Fruit fly (Drosophila melanogaster) whole organism, embryonic: ENCODE data around the gene mRpL55.

ENCODE experiments used
- Asciz ChIP-seq: fragments of 200-800 bp; sonication (Bioruptor generic); optimal IDR thresholded peaks from 2 replicates; lab custom pipeline; 2017; ENCODE audit warnings: missing biosample characterization, mild to moderate bottlenecking, missing genetic modification characterization, missing genetic modification reagents
- B-H1 ChIP-seq: fragments of 200-800 bp; sonication (Bioruptor generic); IDR thresholded peaks from 3 replicates; pipeline ENCODE4 v1.3.6; 2022; ENCODE audit warnings: missing biosample characterization, missing genetic modification characterization
- Blimp-1 ChIP-seq: fragments of 200-800 bp; sonication (Bioruptor generic); optimal IDR thresholded peaks from 3 replicates; lab custom pipeline; 2018; ENCODE audit warnings: missing biosample characterization, missing genetic modification characterization, mild to moderate bottlenecking, moderate library complexity, missing genetic modification reagents
- CG12071 ChIP-seq: fragments of 200-800 bp; sonication (Bioruptor generic); optimal IDR thresholded peaks from 3 replicates; lab custom pipeline; 2018; ENCODE audit warnings: missing biosample characterization, mild to moderate bottlenecking, missing genetic modification characterization
- CG12769 ChIP-seq: fragments of 200-800 bp; sonication (Bioruptor generic); optimal IDR thresholded peaks from 2 replicates; lab custom pipeline; 2019; ENCODE audit warnings: missing biosample characterization, mild to moderate bottlenecking, missing genetic modification characterization, moderate library complexity
- CG15269 ChIP-seq: fragments of 200-800 bp; sonication (Bioruptor generic); optimal IDR thresholded peaks from 2 replicates; lab custom pipeline; 2018; ENCODE audit warnings: missing biosample characterization, mild to moderate bottlenecking, missing genetic modification characterization, moderate library complexity
- CG17568 ChIP-seq: fragments of 200-800 bp; sonication (Bioruptor generic); optimal IDR thresholded peaks from 2 replicates; lab custom pipeline; 2018; ENCODE audit warnings: missing biosample characterization, mild to moderate bottlenecking, missing genetic modification characterization, moderate library complexity
- CG17802 ChIP-seq: fragments of 200-800 bp; sonication (Bioruptor generic); optimal IDR thresholded peaks from 2 replicates; lab custom pipeline; 2018; ENCODE audit warnings: missing biosample characterization, mild to moderate bottlenecking, missing genetic modification characterization, moderate library complexity
- CG2678 ChIP-seq: fragments of 200-800 bp; sonication (Bioruptor generic); optimal IDR thresholded peaks from 3 replicates; lab custom pipeline; 2019; ENCODE audit warnings: missing biosample characterization, mild to moderate bottlenecking, missing genetic modification characterization, moderate library complexity
- CG31441 ChIP-seq: fragments of 200-800 bp; sonication (Bioruptor generic); IDR thresholded peaks from 2 replicates; pipeline ENCODE4 v1.3.6; 2022; ENCODE audit warnings: missing biosample characterization, missing genetic modification characterization
- CG32772 ChIP-seq: fragments of 200-800 bp; sonication (Bioruptor generic); IDR thresholded peaks from 2 replicates; pipeline ENCODE4 v1.3.6; 2022; ENCODE audit warnings: missing biosample characterization, missing genetic modification characterization
- CG3281 ChIP-seq: fragments of 200-800 bp; sonication (Bioruptor generic); optimal IDR thresholded peaks from 3 replicates; lab custom pipeline; 2017; ENCODE audit warnings: missing biosample characterization, mild to moderate bottlenecking, missing genetic modification characterization
- CG34224 ChIP-seq: fragments of 200-800 bp; sonication (Bioruptor generic); IDR thresholded peaks from 3 replicates; pipeline ENCODE4 v1.3.6; 2022; ENCODE audit warnings: missing biosample characterization, missing genetic modification characterization; ENCODE audit not compliant: partially characterized antibody
- CG6689 ChIP-seq: fragments of 200-800 bp; sonication (Bioruptor generic); IDR thresholded peaks from 2 replicates; pipeline ENCODE4 v1.3.6; 2022; ENCODE audit warnings: missing biosample characterization, missing genetic modification characterization
- CG8290 ChIP-seq, 3 experiments: fragments of 200-800 bp; sonication (Bioruptor generic); optimal IDR thresholded peaks; 2 replicates each; lab custom pipeline; 2016 to 2019; ENCODE audit warnings: missing biosample characterization in 3 of 3, missing genetic modification characterization in 3 of 3, mild to moderate bottlenecking in 2 of 3, moderate library complexity in 1 of 3
- CG9215 ChIP-seq: fragments of 200-800 bp; sonication (Bioruptor generic); IDR thresholded peaks from 2 replicates; pipeline ENCODE4 v1.3.6; 2022; ENCODE audit warnings: missing biosample characterization, missing genetic modification characterization
- Eip74EF ChIP-seq, 2 experiments: fragments of 200-800 bp in 1 of 2; fragments of >200 bp in 1 of 2; sonication (Bioruptor generic) in 1 of 2; optimal IDR thresholded peaks; 2 replicates each; lab custom pipeline; 2017 to 2019; ENCODE audit warnings: missing biosample characterization in 2 of 2, missing genetic modification characterization in 2 of 2, mild to moderate bottlenecking in 1 of 2, moderate library complexity in 1 of 2
- HLH54F ChIP-seq: fragments of 200-800 bp; sonication (Bioruptor generic); optimal IDR thresholded peaks from 3 replicates; lab custom pipeline; 2016; ENCODE audit warnings: missing biosample characterization, missing genetic modification characterization
- Hr78 ChIP-seq, 2 experiments: fragments of 200-800 bp in 1 of 2; fragments of >200 bp in 1 of 2; sonication (Bioruptor generic) in 1 of 2; optimal IDR thresholded peaks; 2 replicates each; lab custom pipeline; 2017 to 2019; ENCODE audit warnings: missing biosample characterization in 2 of 2, missing genetic modification characterization in 2 of 2, mild to moderate bottlenecking in 1 of 2, moderate library complexity in 1 of 2
- Med ChIP-seq: fragments of 200-800 bp; sonication (Bioruptor generic); peaks from one replicate; lab custom pipeline; 2016; ENCODE audit warnings: missing biosample characterization, missing genetic modification characterization, mild to moderate bottlenecking, inconsistent platforms, moderate library complexity
- Pdp1 ChIP-seq, 2 experiments: fragments of 200-800 bp; sonication (Bioruptor generic); optimal IDR thresholded peaks; 3 replicates each; lab custom pipeline; 2016; ENCODE audit warnings: missing biosample characterization in 2 of 2, missing genetic modification characterization in 2 of 2, mild to moderate bottlenecking in 1 of 2, moderate library complexity in 1 of 2
- Sin3A ChIP-seq: fragments of >200 bp; optimal IDR thresholded peaks from 2 replicates; lab custom pipeline; 2018
- Xrp1 ChIP-seq: fragments of 200-800 bp; sonication (Bioruptor generic); IDR thresholded peaks from 2 replicates; pipeline ENCODE4 v1.3.6; 2022; ENCODE audit warnings: missing biosample characterization, missing genetic modification characterization
- abd-A ChIP-seq: fragments of 200-800 bp; sonication (Bioruptor generic); optimal IDR thresholded peaks from 3 replicates; lab custom pipeline; 2019; ENCODE audit warnings: missing biosample characterization, mild to moderate bottlenecking, missing genetic modification characterization, moderate library complexity
- chinmo ChIP-seq: fragments of 200-800 bp; sonication (Bioruptor generic); IDR thresholded peaks from 4 replicates; pipeline ENCODE4 v1.3.6; 2022; ENCODE audit warnings: missing biosample characterization, missing genetic modification characterization; ENCODE audit not compliant: partially characterized antibody
- corto ChIP-seq: fragments of 200-800 bp; sonication (Bioruptor generic); optimal IDR thresholded peaks from 2 replicates; lab custom pipeline; 2016; ENCODE audit warnings: missing biosample characterization, mild to moderate bottlenecking, missing genetic modification characterization, moderate library complexity
- grau ChIP-seq: fragments of 200-800 bp; optimal IDR thresholded peaks from 3 replicates; lab custom pipeline; 2019; ENCODE audit warnings: missing biosample characterization, mild to moderate bottlenecking, missing genetic modification characterization, moderate library complexity
- gro ChIP-seq: fragments of 200-800 bp; sonication (Bioruptor generic); optimal IDR thresholded peaks from 2 replicates; lab custom pipeline; 2016; ENCODE audit warnings: missing biosample characterization, missing genetic modification characterization
- gsb ChIP-seq: fragments of 200-800 bp; sonication (Bioruptor generic); IDR thresholded peaks from 2 replicates; pipeline ENCODE4 v1.3.6; 2022; ENCODE audit warnings: missing biosample characterization, missing genetic modification characterization
- hkb ChIP-seq, 2 experiments: fragments of 200-800 bp in 1 of 2; fragments of >200 bp in 1 of 2; sonication (Bioruptor generic) in 1 of 2; IDR thresholded peaks in 1 of 2; optimal IDR thresholded peaks in 1 of 2; 2 replicates each; pipeline versions ENCODE4 v1.3.6 to Lab custom; 2017 to 2022; ENCODE audit warnings: missing biosample characterization in 1 of 2, missing genetic modification characterization in 1 of 2
- hth ChIP-seq: fragments of >200 bp; optimal IDR thresholded peaks from 2 replicates; lab custom pipeline; 2017; ENCODE audit warnings: inconsistent platforms
- kni ChIP-seq: fragments of 200-800 bp; sonication (Bioruptor generic); optimal IDR thresholded peaks from 3 replicates; lab custom pipeline; 2017; ENCODE audit warnings: mild to moderate bottlenecking, missing biosample characterization, missing genetic modification reagents, missing genetic modification characterization
- lab ChIP-seq: fragments of 200-800 bp; sonication (Bioruptor generic); optimal IDR thresholded peaks from 3 replicates; lab custom pipeline; 2017; ENCODE audit warnings: missing biosample characterization, missing genetic modification characterization, mild to moderate bottlenecking, moderate library complexity, missing genetic modification reagents
- lbe ChIP-seq: fragments of 200-800 bp; sonication (Bioruptor generic); optimal IDR thresholded peaks from 2 replicates; lab custom pipeline; 2016; ENCODE audit warnings: missing biosample characterization, mild to moderate bottlenecking, missing genetic modification characterization
- mirr ChIP-seq: fragments of 200-800 bp; sonication (Bioruptor generic); optimal IDR thresholded peaks from 3 replicates; lab custom pipeline; 2018; ENCODE audit warnings: missing biosample characterization, mild to moderate bottlenecking, missing genetic modification characterization
- nau ChIP-seq: fragments of 200-800 bp; sonication (Bioruptor generic); optimal IDR thresholded peaks from 3 replicates; lab custom pipeline; 2017; ENCODE audit warnings: missing biosample characterization, mild to moderate bottlenecking, missing genetic modification characterization, missing genetic modification reagents
- otp ChIP-seq: fragments of 200-800 bp; sonication (Bioruptor generic); IDR thresholded peaks from 3 replicates; pipeline ENCODE4, ENCODE4 v1.3.6; 2022; ENCODE audit warnings: missing biosample characterization, missing genetic modification characterization
- sd ChIP-seq: fragments of 200-800 bp; sonication (Bioruptor generic); optimal IDR thresholded peaks from 3 replicates; lab custom pipeline; 2018; ENCODE audit warnings: missing biosample characterization, mild to moderate bottlenecking, missing genetic modification characterization, moderate library complexity
- sr ChIP-seq: fragments of 200-800 bp; sonication (Bioruptor generic); IDR thresholded peaks from 3 replicates; pipeline ENCODE4 v1.3.6; 2022; ENCODE audit warnings: missing biosample characterization, missing genetic modification characterization
- sug ChIP-seq: fragments of 200-800 bp; optimal IDR thresholded peaks from 2 replicates; lab custom pipeline; 2019; ENCODE audit warnings: missing biosample characterization, mild to moderate bottlenecking, missing genetic modification characterization, moderate library complexity
- vvl ChIP-seq: fragments of 200-800 bp; sonication (Bioruptor generic); IDR thresholded peaks from 2 replicates; pipeline ENCODE4 v1.3.6; 2022; ENCODE audit warnings: missing biosample characterization, missing genetic modification characterization
- wek ChIP-seq: fragments of 200-800 bp; sonication (Bioruptor generic); optimal IDR thresholded peaks from 3 replicates; lab custom pipeline; 2018; ENCODE audit warnings: missing biosample characterization, mild to moderate bottlenecking, missing genetic modification characterization, moderate library complexity
- zen2 ChIP-seq: fragments of 200-800 bp; sonication (Bioruptor generic); IDR thresholded peaks from 3 replicates; pipeline ENCODE4 v1.3.6; 2022; ENCODE audit warnings: missing biosample characterization, missing genetic modification characterization; ENCODE audit not compliant: partially characterized antibody

The mRpL55 gene

dm6 chr3R:19064037-19064664 is 30.6 kb downstream of the mRpL55 start:
- TF ChIP-seq Blimp-1 (GFP tag; lab: Kevin White, UChicago) (peak; percentile 5), corto (GFP tag; lab: Kevin White, UChicago) (peak; percentile 29), Sin3A (lab: Kevin White, UChicago) (no peak), lbe (GFP tag; lab: Kevin White, UChicago) (peak; percentile 11), gsb (no peak), CG6689 (GFP tag; lab: Robert Waterston, UW) (no peak)
- TF ChIP-seq, all 482 proteins: peak for 3

dm6 chr3R:19062549-19062948 is 32.2 kb downstream of the mRpL55 start:
- TF ChIP-seq grau (tag; lab: Kevin White, UChicago) (peak; percentile 39), CG17802 (tag; lab: Kevin White, UChicago) (no peak)

- TF ChIP-seq CG34224 (GFP tag; lab: Robert Waterston, UW) (no peak), sug (tag; lab: Kevin White, UChicago) (peak; percentile 24), CG31441 (GFP tag; lab: Robert Waterston, UW) (0 out of 2 replicates have a peak, but pooled peaks have one; percentile 9), vvl (GFP tag; lab: Robert Waterston, UW) (peak; percentile 11; the same call in 1 of the 2 replicates), kni (no peak), mirr (peak; percentile 43), CG32772 (GFP tag; lab: Robert Waterston, UW) (no peak), abd-A (tag; lab: Kevin White, UChicago) (peak; percentile 56), hth (no peak), hkb (optimal IDR thresholded peaks at IDR 0.05; lab: Kevin White, UChicago) (no peak), hkb (GFP tag; IDR thresholded peaks at IDR 0.05; lab: Robert Waterston, UW) (0 out of 2 replicates have a peak, but pooled peaks have one; percentile 6), sd (peak; percentile 30), sr (no peak), CG12769 (tag; lab: Kevin White, UChicago) (peak; percentile 32), Xrp1 (GFP tag; lab: Robert Waterston, UW) (peak; percentile 15; the same call in 1 of the 2 replicates), CG15269 (tag; lab: Kevin White, UChicago) (peak; percentile 4), zen2 (no peak), CG9215 (GFP tag; lab: Robert Waterston, UW) (no peak), CG2678 (peak; percentile 22), Hr78 (GFP tag; optimal IDR thresholded peaks at IDR 0.05; lab: Kevin White, UChicago) (peak in 1 of 2 experiments; percentile 57), B-H1 (GFP tag; lab: Robert Waterston, UW) (no peak), Pdp1 (GFP tag; optimal IDR thresholded peaks at IDR 0.05; lab: Kevin White, UChicago) (peak in 1 of 2 experiments; percentile 78), otp (GFP tag; lab: Robert Waterston, UW) (peak; percentile 59; the same call in 1 of the 3 replicates), Asciz (GFP tag; lab: Kevin White, UChicago) (peak; percentile 54), CG3281 (GFP tag; lab: Kevin White, UChicago) (peak; percentile 2), gro (GFP tag; lab: Kevin White, UChicago) (peak; percentile 12), HLH54F (no peak), wek (GFP tag; lab: Kevin White, UChicago) (peak; percentile 22), nau (GFP tag; lab: Kevin White, UChicago) (peak; percentile 17), lab (GFP tag; lab: Kevin White, UChicago) (peak; percentile 17), CG12071 (GFP tag; lab: Kevin White, UChicago) (peak; percentile 11), Med (GFP tag; lab: Kevin White, UChicago) (peak; percentile 20), CG8290 (GFP tag; optimal IDR thresholded peaks at IDR 0.05; lab: Kevin White, UChicago) (no peak), CG8290 (tag; optimal IDR thresholded peaks at IDR 0.05; lab: Kevin White, UChicago) (peak in 1 of 2 experiments; percentile 20), chinmo (GFP tag; lab: Robert Waterston, UW) (0 out of 4 replicates have a peak, but pooled peaks have one; percentile 15), Eip74EF (GFP tag; optimal IDR thresholded peaks at IDR 0.05; lab: Kevin White, UChicago) (peak in 1 of 2 experiments; percentile 13), CG17568 (GFP tag; lab: Kevin White, UChicago) (peak; percentile 6)
These were observed 34.5 kb downstream of the mRpL55 start for dm6 chr3R:19060173-19060572.
